Fruit fly (Drosophila melanogaster): Measurements from ENCODE around the gene CG32564.

The CG32564 gene

dm6 chrX:17172777-17173315 lies 33.4 kb upstream of the CG32564 start:
- TF ChIP-seq fru (GFP tag; optimal IDR thresholded peaks at IDR 0.05) = no peak
- no peak for TF ChIP-seq sage (GFP tag; optimal IDR thresholded peaks at IDR 0.05)

dm6 chrX:17174115-17174514 lies 32.1 kb upstream of the CG32564 start:
- TF ChIP-seq Hnf4 (GFP tag; optimal IDR thresholded peaks at IDR 0.05) = no peak
- peak; percentile 8 for TF ChIP-seq HLH106 (tag; optimal IDR thresholded peaks at IDR 0.05)

dm6 chrX:17175558-17176189 lies 30.5 kb upstream of the CG32564 start:
- TF ChIP-seq brk (GFP tag; optimal IDR thresholded peaks at IDR 0.05) (peak; percentile 35), GATAd (GFP tag; optimal IDR thresholded peaks at IDR 0.05) (no peak), Hnf4 (GFP tag; optimal IDR thresholded peaks at IDR 0.05) (peak; percentile 7), HLH106 (tag; optimal IDR thresholded peaks at IDR 0.05) (peak; percentile 22), tai (GFP tag; optimal IDR thresholded peaks at IDR 0.05) (peak; percentile 60), Dfd (GFP tag; optimal IDR thresholded peaks at IDR 0.05) (no peak), OdsH (GFP tag; optimal IDR thresholded peaks at IDR 0.05) (no peak), Myc (optimal IDR thresholded peaks at IDR 0.05) (peak; percentile 75), h (GFP tag; optimal IDR thresholded peaks at IDR 0.05) (peak; percentile 34), Dif (GFP tag; optimal IDR thresholded peaks at IDR 0.05; ENCODE audit: partially characterized antibody) (no peak), Hr83 (GFP tag; optimal IDR thresholded peaks at IDR 0.05; ENCODE audit: poor library complexity, severe bottlenecking) (peak; percentile 2), dmrt93B (GFP tag; optimal IDR thresholded peaks at IDR 0.05) (peak; percentile 1), rgr (GFP tag; optimal IDR thresholded peaks at IDR 0.05) (peak; percentile 50), N (GFP tag; optimal IDR thresholded peaks at IDR 0.05) (no peak), lola (GFP tag; optimal IDR thresholded peaks at IDR 0.05) (no peak), Abd-B (GFP tag; optimal IDR thresholded peaks at IDR 0.05) (no peak), dsf (GFP tag; optimal IDR thresholded peaks at IDR 0.05; ENCODE audit: borderline replicate concordance) (no peak), fru (GFP tag; optimal IDR thresholded peaks at IDR 0.05) (peak; percentile 20), sv (GFP tag; optimal IDR thresholded peaks at IDR 0.05) (no peak), foxo (GFP tag; optimal IDR thresholded peaks at IDR 0.05) (peak in 1 of 2 experiments; percentile 42), CG32264 (GFP tag; optimal IDR thresholded peaks at IDR 0.05) (no peak)

dm6 chrX:17176542-17176941 lies 29.7 kb upstream of the CG32564 start:
- TF ChIP-seq Abd-B (GFP tag; optimal IDR thresholded peaks at IDR 0.05) (no peak), Hr83 (GFP tag; optimal IDR thresholded peaks at IDR 0.05; ENCODE audit: poor library complexity, severe bottlenecking) (no peak), sage (GFP tag; optimal IDR thresholded peaks at IDR 0.05) (no peak), fru (GFP tag; optimal IDR thresholded peaks at IDR 0.05) (peak; percentile 24), CrebA (GFP tag; optimal IDR thresholded peaks at IDR 0.05; ENCODE audit: borderline replicate concordance) (no peak), tai (GFP tag; optimal IDR thresholded peaks at IDR 0.05) (no peak), h (GFP tag; optimal IDR thresholded peaks at IDR 0.05) (peak; percentile 55), ey (GFP tag; optimal IDR thresholded peaks at IDR 0.05) (peak; percentile 34), rgr (GFP tag; optimal IDR thresholded peaks at IDR 0.05) (no peak), foxo (GFP tag; optimal IDR thresholded peaks at IDR 0.05) (peak in 1 of 2 experiments; percentile 33), woc (GFP tag; optimal IDR thresholded peaks at IDR 0.05) (peak; percentile 23), HLH106 (tag; optimal IDR thresholded peaks at IDR 0.05) (peak; percentile 16), Jra (GFP tag; optimal IDR thresholded peaks at IDR 0.05) (no peak), sv (GFP tag; optimal IDR thresholded peaks at IDR 0.05) (peak; percentile 37), CG9705 (GFP tag; optimal IDR thresholded peaks at IDR 0.05) (no peak), Myc (optimal IDR thresholded peaks at IDR 0.05) (no peak), OdsH (GFP tag; optimal IDR thresholded peaks at IDR 0.05) (peak; percentile 9)

- TF ChIP-seq pan (optimal IDR thresholded peaks at IDR 0.05) = no peak
- no peak for TF ChIP-seq brk (GFP tag; optimal IDR thresholded peaks at IDR 0.05)
- no peak for TF ChIP-seq CrebA (GFP tag; optimal IDR thresholded peaks at IDR 0.05; ENCODE audit: borderline replicate concordance)
- TF ChIP-seq Rel (GFP tag; optimal IDR thresholded peaks at IDR 0.05) = no peak
- TF ChIP-seq Rel (tag; optimal IDR thresholded peaks at IDR 0.05) = no peak
- TF ChIP-seq CG32264 (GFP tag; optimal IDR thresholded peaks at IDR 0.05) = no peak
- no peak for TF ChIP-seq jim (GFP tag; optimal IDR thresholded peaks at IDR 0.05)
- TF ChIP-seq ey (GFP tag; optimal IDR thresholded peaks at IDR 0.05) = no peak
- no peak for TF ChIP-seq lola (GFP tag; optimal IDR thresholded peaks at IDR 0.05)
- no peak for TF ChIP-seq HLH106 (tag; optimal IDR thresholded peaks at IDR 0.05)
- TF ChIP-seq dmrt93B (GFP tag; optimal IDR thresholded peaks at IDR 0.05) = no peak
- TF ChIP-seq fru (GFP tag; optimal IDR thresholded peaks at IDR 0.05) = no peak
- TF ChIP-seq Hnf4 (GFP tag; optimal IDR thresholded peaks at IDR 0.05) = no peak
- TF ChIP-seq OdsH (GFP tag; optimal IDR thresholded peaks at IDR 0.05) = no peak
Measured at dm6 chrX:17177606-17178005, 28.6 kb upstream of the CG32564 start.
